Worm (Caenorhabditis elegans): ENCODE data around the gene csn-5.

Gene csn-5

ce11 chrIV:5654203-5654602 is 4.9 kb downstream of the csn-5 start:
- TF ChIP-seq lin-13 (tag; optimal IDR thresholded peaks at IDR 0.05) (no peak), elt-1 (tag; optimal IDR thresholded peaks at IDR 0.05; ENCODE audit: borderline replicate concordance, insufficient read depth) (no peak), nhr-76 (tag; optimal IDR thresholded peaks at IDR 0.05) (no peak), zip-8 (tag; optimal IDR thresholded peaks at IDR 0.05) (no peak)

DNA sequence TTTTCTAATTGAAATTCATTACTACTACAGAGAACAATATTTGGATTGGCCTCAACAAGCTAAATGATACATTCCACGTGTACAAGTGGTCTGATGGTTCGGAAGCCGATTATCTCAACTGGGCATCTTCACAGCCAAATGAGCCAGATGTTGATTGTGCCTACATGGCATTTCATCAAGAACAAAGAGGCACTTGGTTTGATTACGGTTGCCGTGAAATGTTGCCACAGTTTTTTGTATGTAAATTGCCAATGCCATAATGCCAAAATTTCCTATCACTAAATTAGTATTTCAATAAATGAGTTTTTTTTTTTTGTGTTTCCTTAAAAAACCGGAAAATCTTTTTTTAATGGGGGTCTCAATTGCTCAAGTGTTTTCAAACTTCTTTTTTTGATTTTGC is 5.4 kb downstream of the csn-5 start:
- TF ChIP-seq tbx-8 (GFP tag; optimal IDR thresholded peaks at IDR 0.05) (no peak), zip-8 (tag; optimal IDR thresholded peaks at IDR 0.05) (no peak), elt-3 (tag; optimal IDR thresholded peaks at IDR 0.05) (no peak), mep-1 (tag; optimal IDR thresholded peaks at IDR 0.05) (no peak), nhr-76 (tag; optimal IDR thresholded peaks at IDR 0.05) (no peak), snpc-4 (tag; optimal IDR thresholded peaks at IDR 0.05) (no peak), ceh-83 (GFP tag; optimal IDR thresholded peaks at IDR 0.05) (no peak), nhr-2 (tag; optimal IDR thresholded peaks at IDR 0.05) (no peak), unc-39 (tag; optimal IDR thresholded peaks at IDR 0.05) (no peak), unc-120 (tag; optimal IDR thresholded peaks at IDR 0.05; ENCODE audit: poor library complexity, severe bottlenecking) (no peak), mab-5 (tag; optimal IDR thresholded peaks at IDR 0.05) (no peak), sem-2 (GFP tag; optimal IDR thresholded peaks at IDR 0.05) (no peak), nhr-237 (tag; optimal IDR thresholded peaks at IDR 0.05) (no peak), nhr-12 (tag; optimal IDR thresholded peaks at IDR 0.05) (no peak), M03D4.4 (tag; optimal IDR thresholded peaks at IDR 0.05) (no peak)

DNA sequence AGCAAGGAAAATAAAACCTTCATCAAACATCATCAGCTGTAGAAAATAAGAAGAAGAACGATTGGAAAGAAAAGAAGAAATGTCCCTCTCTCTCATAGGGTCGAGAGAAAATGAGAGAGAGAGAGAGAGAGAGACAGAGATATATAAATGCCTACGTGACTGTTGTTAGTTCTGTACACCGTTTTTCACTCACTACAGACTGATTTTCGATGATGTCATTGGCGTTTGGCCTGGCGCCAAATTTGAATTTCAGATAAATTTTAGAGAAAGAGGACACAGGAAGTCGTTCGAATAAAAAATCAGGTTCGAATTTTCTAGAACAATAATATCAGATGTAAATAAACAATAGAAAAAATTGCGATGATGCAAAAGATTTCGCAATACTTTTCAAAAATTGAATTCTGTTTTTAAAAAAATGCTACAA is 6.6 kb downstream of the csn-5 start:
- TF ChIP-seq ham-2 (GFP tag; optimal IDR thresholded peaks at IDR 0.05), result no peak
- TF ChIP-seq lin-13 (tag; optimal IDR thresholded peaks at IDR 0.05), result no peak
- TF ChIP-seq mep-1 (tag; optimal IDR thresholded peaks at IDR 0.05), result no peak
- TF ChIP-seq unc-62 (GFP tag; optimal IDR thresholded peaks at IDR 0.05), result peak; percentile 47
- no peak for TF ChIP-seq sptf-1 (tag; optimal IDR thresholded peaks at IDR 0.05)
- TF ChIP-seq nhr-237 (tag; optimal IDR thresholded peaks at IDR 0.05), result peak; percentile 86
- TF ChIP-seq elt-3 (tag; optimal IDR thresholded peaks at IDR 0.05), result peak; percentile 16
- TF ChIP-seq unc-39 (tag; optimal IDR thresholded peaks at IDR 0.05), result no peak
- TF ChIP-seq elt-1 (tag; optimal IDR thresholded peaks at IDR 0.05; ENCODE audit: borderline replicate concordance, insufficient read depth), result no peak
- TF ChIP-seq nhr-12 (tag; optimal IDR thresholded peaks at IDR 0.05), result no peak
- TF ChIP-seq mls-2 (tag; optimal IDR thresholded peaks at IDR 0.05), result no peak
- TF ChIP-seq cnd-1 (tag; optimal IDR thresholded peaks at IDR 0.05), result no peak
- TF ChIP-seq M03D4.4 (tag; optimal IDR thresholded peaks at IDR 0.05), result no peak
- no peak for TF ChIP-seq nhr-76 (tag; optimal IDR thresholded peaks at IDR 0.05)
- TF ChIP-seq sem-2 (GFP tag; optimal IDR thresholded peaks at IDR 0.05), result no peak
- peak; percentile 67 for TF ChIP-seq nhr-28 (tag; optimal IDR thresholded peaks at IDR 0.05)
- no peak for TF ChIP-seq unc-120 (tag; optimal IDR thresholded peaks at IDR 0.05; ENCODE audit: poor library complexity, severe bottlenecking)
- TF ChIP-seq bed-3 (GFP tag; optimal IDR thresholded peaks at IDR 0.05), result no peak
- no peak for TF ChIP-seq ceh-39 (tag; optimal IDR thresholded peaks at IDR 0.05)
- TF ChIP-seq ceh-83 (GFP tag; optimal IDR thresholded peaks at IDR 0.05), result no peak

DNA sequence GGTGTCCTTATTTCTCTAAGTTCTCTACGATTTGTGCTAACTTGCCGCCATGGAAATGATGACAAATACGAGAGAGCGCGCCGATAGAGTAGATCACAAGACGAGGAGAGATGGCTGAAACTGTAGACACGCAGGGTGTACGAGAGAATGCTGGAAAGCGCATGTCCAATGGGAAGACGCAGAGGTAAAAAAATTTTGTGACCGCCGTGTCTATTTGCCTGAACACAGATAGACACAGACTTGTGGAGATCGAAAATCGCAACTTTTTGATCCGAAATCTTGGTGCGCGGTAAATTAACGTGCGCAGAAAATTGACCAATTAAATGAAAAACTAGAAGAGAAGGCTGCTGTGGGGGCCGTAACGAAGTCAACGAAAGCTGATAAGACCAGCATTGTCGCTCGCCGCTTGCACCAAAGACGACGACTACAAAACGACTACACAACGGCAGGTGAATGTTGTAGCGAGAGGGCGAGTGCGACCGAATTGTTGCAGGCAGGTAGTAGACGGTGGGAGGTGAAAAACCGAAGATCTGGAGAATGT is 7.9 kb downstream of the csn-5 start:
- no peak for TF ChIP-seq elt-3 (tag; optimal IDR thresholded peaks at IDR 0.05)
- no peak for TF ChIP-seq hlh-1 (tag; optimal IDR thresholded peaks at IDR 0.05)
- TF ChIP-seq ceh-39 (tag; optimal IDR thresholded peaks at IDR 0.05), result no peak
- no peak for TF ChIP-seq zip-8 (tag; optimal IDR thresholded peaks at IDR 0.05)
- no peak for TF ChIP-seq cnd-1 (tag; optimal IDR thresholded peaks at IDR 0.05)
- TF ChIP-seq unc-62 (GFP tag; optimal IDR thresholded peaks at IDR 0.05), result peak; percentile 49
- TF ChIP-seq snpc-4 (tag; optimal IDR thresholded peaks at IDR 0.05), result no peak
- TF ChIP-seq unc-39 (tag; optimal IDR thresholded peaks at IDR 0.05), result no peak
- TF ChIP-seq mab-5 (tag; optimal IDR thresholded peaks at IDR 0.05), result no peak
- no peak for TF ChIP-seq sem-2 (GFP tag; optimal IDR thresholded peaks at IDR 0.05)
- peak; percentile 27 for TF ChIP-seq elt-1 (tag; optimal IDR thresholded peaks at IDR 0.05; ENCODE audit: borderline replicate concordance, insufficient read depth)
- TF ChIP-seq tbx-8 (GFP tag; optimal IDR thresholded peaks at IDR 0.05), result no peak
- no peak for TF ChIP-seq lin-13 (tag; optimal IDR thresholded peaks at IDR 0.05)
- no peak for TF ChIP-seq ceh-83 (GFP tag; optimal IDR thresholded peaks at IDR 0.05)
- TF ChIP-seq sptf-1 (tag; optimal IDR thresholded peaks at IDR 0.05), result no peak
- no peak for TF ChIP-seq flh-1 (GFP tag; optimal IDR thresholded peaks at IDR 0.05)
- TF ChIP-seq nhr-2 (tag; optimal IDR thresholded peaks at IDR 0.05), result no peak
- no peak for TF ChIP-seq mls-2 (tag; optimal IDR thresholded peaks at IDR 0.05)
- TF ChIP-seq pha-4 (tag; optimal IDR thresholded peaks at IDR 0.05), result peak; percentile 50
- peak; percentile 85 for TF ChIP-seq nhr-237 (tag; optimal IDR thresholded peaks at IDR 0.05)
- TF ChIP-seq M03D4.4 (tag; optimal IDR thresholded peaks at IDR 0.05), result no peak
- TF ChIP-seq lin-32 (GFP tag; optimal IDR thresholded peaks at IDR 0.05), result no peak
- peak; percentile 10 for TF ChIP-seq blmp-1 (tag; optimal IDR thresholded peaks at IDR 0.05)
- no peak for TF ChIP-seq nhr-12 (tag; optimal IDR thresholded peaks at IDR 0.05)
- TF ChIP-seq ztf-11 (tag; optimal IDR thresholded peaks at IDR 0.05), result no peak
- no peak for TF ChIP-seq nhr-76 (tag; optimal IDR thresholded peaks at IDR 0.05)
- no peak for TF ChIP-seq mep-1 (tag; optimal IDR thresholded peaks at IDR 0.05)
- TF ChIP-seq nhr-28 (tag; optimal IDR thresholded peaks at IDR 0.05), result no peak
- TF ChIP-seq lsy-2 (tag; optimal IDR thresholded peaks at IDR 0.05), result no peak
- no peak for TF ChIP-seq ces-1 (GFP tag; optimal IDR thresholded peaks at IDR 0.05)
- TF ChIP-seq bed-3 (GFP tag; optimal IDR thresholded peaks at IDR 0.05), result no peak
- TF ChIP-seq ceh-43 (GFP tag; optimal IDR thresholded peaks at IDR 0.05), result no peak
- TF ChIP-seq drap-1 (GFP tag; optimal IDR thresholded peaks at IDR 0.05), result no peak
- peak; percentile 41 for TF ChIP-seq unc-120 (tag; optimal IDR thresholded peaks at IDR 0.05; ENCODE audit: poor library complexity, severe bottlenecking)
- TF ChIP-seq ham-2 (GFP tag; optimal IDR thresholded peaks at IDR 0.05), result peak; percentile 73
